Fruit fly (Drosophila melanogaster): ENCODE data around the gene Sb.

The Sb gene

dm6 chr3R:16154263-16154662 is 38.3 kb downstream of the Sb start (continued):
- TF ChIP-seq CG4318 (GFP tag; optimal IDR thresholded peaks at IDR 0.05) (no peak), fd59A (GFP tag; optimal IDR thresholded peaks at IDR 0.05) (no peak), lz (GFP tag; optimal IDR thresholded peaks at IDR 0.05) (peak; percentile 20), net (GFP tag; optimal IDR thresholded peaks at IDR 0.05) (peak; percentile 62), Blimp-1 (GFP tag; optimal IDR thresholded peaks at IDR 0.05) (no peak), CG3919 (GFP tag; optimal IDR thresholded peaks at IDR 0.05) (peak; percentile 39), acj6 (GFP tag; optimal IDR thresholded peaks at IDR 0.05) (peak; percentile 37), CG10631 (GFP tag; optimal IDR thresholded peaks at IDR 0.05) (peak; percentile 43), CG15336 (GFP tag; IDR thresholded peaks at IDR 0.05) (peak; percentile 73), cyc (GFP tag; optimal IDR thresholded peaks at IDR 0.05) (no peak), CG34406 (GFP tag; optimal IDR thresholded peaks at IDR 0.05) (peak; percentile 59), Hr39 (GFP tag; optimal IDR thresholded peaks at IDR 0.05) (no peak), CG11294 (GFP tag; IDR thresholded peaks at IDR 0.05) (no peak), fd85E (GFP tag; optimal IDR thresholded peaks at IDR 0.05) (no peak), CG16779 (tag; optimal IDR thresholded peaks at IDR 0.05) (peak; percentile 24), Sox15 (GFP tag; optimal IDR thresholded peaks at IDR 0.05) (no peak), ss (GFP tag; optimal IDR thresholded peaks at IDR 0.05) (peak; percentile 3 to 47), esn (GFP tag; optimal IDR thresholded peaks at IDR 0.05) (peak; percentile 48), vri (GFP tag; optimal IDR thresholded peaks at IDR 0.05) (peak; percentile 77), topi (GFP tag; optimal IDR thresholded peaks at IDR 0.05) (peak; percentile 38), Sox14 (GFP tag; optimal IDR thresholded peaks at IDR 0.05) (no peak), CG1621 (tag; optimal IDR thresholded peaks at IDR 0.05) (no peak), CG3032 (tag; optimal IDR thresholded peaks at IDR 0.05) (peak; percentile 1), Eip78C (GFP tag) (peak; percentile 73), Eip93F (GFP tag; optimal IDR thresholded peaks at IDR 0.05) (no peak), CG8319 (GFP tag; optimal IDR thresholded peaks at IDR 0.05) (no peak), CG31627 (GFP tag; optimal IDR thresholded peaks at IDR 0.05) (peak; percentile 4), CG6808 (GFP tag; optimal IDR thresholded peaks at IDR 0.05) (peak; percentile 4), CG6854 (GFP tag; optimal IDR thresholded peaks at IDR 0.05) (peak; percentile 6), Smox (GFP tag; optimal IDR thresholded peaks at IDR 0.05) (no peak), Lpt (GFP tag; optimal IDR thresholded peaks at IDR 0.05) (peak; percentile 38)

dm6 chr3R:16154682-16155081 is 38.7 kb downstream of the Sb start, which contains the start of gene CG6006:
TSS of gene CG6006 (plus strand) at chr3R:16154982.
- TF ChIP-seq Sox15 (GFP tag; optimal IDR thresholded peaks at IDR 0.05) (no peak), svp (GFP tag) (peak; percentile 52), CG32006 (GFP tag; optimal IDR thresholded peaks at IDR 0.05) (peak; percentile 18), eg (GFP tag; IDR thresholded peaks at IDR 0.05) (0 out of 3 replicates have a peak, but pooled peaks have one; percentile 14)

dm6 chr3R:16156032-16156431 is 40.1 kb downstream of the Sb start:
- TF ChIP-seq Eip78C (GFP tag), result peak; percentile 19
- no peak for TF ChIP-seq CG8632 (GFP tag; optimal IDR thresholded peaks at IDR 0.05)

dm6 chr3R:16157564-16158242 is 41.7 kb downstream of the Sb start:
- TF ChIP-seq CG11294 (GFP tag; IDR thresholded peaks at IDR 0.05), result peak; percentile 11; the same call in 1 of the 2 replicates
- peak; percentile 70 for TF ChIP-seq Hr4 (GFP tag; optimal IDR thresholded peaks at IDR 0.05)
- TF ChIP-seq CG9139 (GFP tag; optimal IDR thresholded peaks at IDR 0.05), result no peak
- TF ChIP-seq Gug (GFP tag; IDR thresholded peaks at IDR 0.05), result no peak
- TF ChIP-seq CG3919 (GFP tag; optimal IDR thresholded peaks at IDR 0.05), result peak; percentile 57
- peak; percentile 60 for TF ChIP-seq CG6792 (GFP tag; optimal IDR thresholded peaks at IDR 0.05)
- TF ChIP-seq CG6163 (GFP tag; IDR thresholded peaks at IDR 0.05), result peak; percentile 45; the same call in 1 of the 3 replicates
- peak; percentile 38 for TF ChIP-seq spab (GFP tag; optimal IDR thresholded peaks at IDR 0.05)
- peak; percentile 92 for TF ChIP-seq Eip78C (GFP tag)
- TF ChIP-seq salr (GFP tag; optimal IDR thresholded peaks at IDR 0.05), result peak in 1 of 2 experiments; percentile 75
- peak; percentile 77 for TF ChIP-seq CG32006 (GFP tag; optimal IDR thresholded peaks at IDR 0.05)
- peak; percentile 9 for TF ChIP-seq fd85E (GFP tag; optimal IDR thresholded peaks at IDR 0.05)
- peak; percentile 47 to 53 for TF ChIP-seq ss (GFP tag; optimal IDR thresholded peaks at IDR 0.05)
- TF ChIP-seq net (GFP tag; optimal IDR thresholded peaks at IDR 0.05), result peak; percentile 68
- peak; percentile 28 for TF ChIP-seq CG16779 (tag; optimal IDR thresholded peaks at IDR 0.05)
- TF ChIP-seq CG10669 (GFP tag; optimal IDR thresholded peaks at IDR 0.05), result peak; percentile 57
- TF ChIP-seq lz (GFP tag; optimal IDR thresholded peaks at IDR 0.05), result peak; percentile 61
- peak; percentile 70 for TF ChIP-seq Eip75B (GFP tag; optimal IDR thresholded peaks at IDR 0.05)
- peak; percentile 15 for TF ChIP-seq CG1621 (tag; optimal IDR thresholded peaks at IDR 0.05)
- TF ChIP-seq Ets96B (tag; optimal IDR thresholded peaks at IDR 0.05), result peak; percentile 55

All from whole organism, prepupa.